Worm (Caenorhabditis elegans) whole organism, L3 larva: Measurements from ENCODE around the gene F52H2.5.
A peak's percentile ranks its signal among the peaks of the same experiment; 100 is the strongest.

Source experiments
- R02D3.7 ChIP-seq: fragments of 150-350 bp; optimal IDR thresholded peaks from 2 replicates; lab custom pipeline; 2014; ENCODE audit warnings: missing biosample characterization, missing genetic modification characterization
- ZK546.5 ChIP-seq: sonication (generic microtip); optimal IDR thresholded peaks from 2 replicates; lab custom pipeline; 2017; ENCODE audit warnings: missing biosample characterization, missing genetic modification characterization
- aly-2 ChIP-seq: fragments of 150-350 bp; optimal IDR thresholded peaks from 2 replicates; lab custom pipeline; 2014; ENCODE audit warnings: missing biosample characterization, missing genetic modification characterization
- ama-1 ChIP-seq: fragments of 150-350 bp; optimal IDR thresholded peaks from 2 replicates; lab custom pipeline; 2018
- ceh-16 ChIP-seq: sonication (generic microtip); optimal IDR thresholded peaks from 2 replicates; lab custom pipeline; 2017; ENCODE audit warnings: missing biosample characterization, missing genetic modification characterization
- ceh-28 ChIP-seq: fragments of 150-350 bp; optimal IDR thresholded peaks from 2 replicates; lab custom pipeline; 2014; ENCODE audit warnings: missing biosample characterization, missing genetic modification reagents, missing genetic modification characterization
- ceh-82 ChIP-seq: fragments of 150-350 bp; optimal IDR thresholded peaks from 2 replicates; lab custom pipeline; 2014; ENCODE audit warnings: missing biosample characterization, missing genetic modification characterization
- ceh-9 ChIP-seq: sonication (generic microtip); optimal IDR thresholded peaks from 2 replicates; lab custom pipeline; 2018; ENCODE audit warnings: missing biosample characterization, missing genetic modification characterization
- daf-12 ChIP-seq: fragments of 150-350 bp; optimal IDR thresholded peaks from 2 replicates; lab custom pipeline; 2014; ENCODE audit warnings: missing biosample characterization, missing genetic modification reagents, missing genetic modification characterization
- egl-27 ChIP-seq: sonication (generic microtip); optimal IDR thresholded peaks from 4 replicates; lab custom pipeline; 2017; ENCODE audit warnings: missing biosample characterization, missing genetic modification reagents, missing genetic modification characterization
- egl-5 ChIP-seq: fragments of 150-350 bp; optimal IDR thresholded peaks from 2 replicates; lab custom pipeline; 2017; ENCODE audit warnings: missing biosample characterization, missing genetic modification reagents, missing genetic modification characterization, inconsistent platforms
- elt-1 ChIP-seq: fragments of 150-350 bp; optimal IDR thresholded peaks from 2 replicates; lab custom pipeline; 2014; ENCODE audit warnings: missing biosample characterization, missing genetic modification characterization
- elt-2 ChIP-seq: sonication (generic microtip); optimal IDR thresholded peaks from 2 replicates; lab custom pipeline; 2016; ENCODE audit warnings: missing genetic modification reagents, mild to moderate bottlenecking, missing genetic modification characterization, missing compliant biosample characterization
- elt-3 ChIP-seq, 3 experiments: fragments of 150-350 bp in 1 of 3; sonication (generic microtip) in 2 of 3; optimal IDR thresholded peaks; 2 replicates in 2 of 3; 4 replicates in 1 of 3; lab custom pipeline; 2014 to 2017; ENCODE audit warnings: missing biosample characterization in 3 of 3, missing genetic modification characterization in 3 of 3
- eor-1 ChIP-seq, 2 experiments: fragments of 150-350 bp; optimal IDR thresholded peaks; 2 replicates each; lab custom pipeline; 2014 to 2018; ENCODE audit warnings: missing biosample characterization in 2 of 2, missing genetic modification characterization in 2 of 2
- fkh-10 ChIP-seq: sonication (generic microtip); optimal IDR thresholded peaks from 2 replicates; lab custom pipeline; 2017; ENCODE audit warnings: missing biosample characterization, missing genetic modification reagents, missing genetic modification characterization
- fkh-2 ChIP-seq: fragments of 150-350 bp; optimal IDR thresholded peaks from 2 replicates; lab custom pipeline; 2014; ENCODE audit warnings: missing biosample characterization, missing genetic modification reagents, missing genetic modification characterization
- fos-1 ChIP-seq: fragments of 150-350 bp; optimal IDR thresholded peaks from 2 replicates; lab custom pipeline; 2014; ENCODE audit warnings: missing biosample characterization, missing genetic modification characterization
- hmg-11 ChIP-seq: sonication (generic microtip); optimal IDR thresholded peaks from 2 replicates; lab custom pipeline; 2016; ENCODE audit warnings: missing genetic modification characterization, missing compliant biosample characterization
- jun-1 ChIP-seq: fragments of 150-350 bp; optimal IDR thresholded peaks from 2 replicates; lab custom pipeline; 2014; ENCODE audit warnings: missing biosample characterization, missing genetic modification reagents, missing genetic modification characterization
- lin-15B ChIP-seq: fragments of 150-350 bp; optimal IDR thresholded peaks from 2 replicates; lab custom pipeline; 2014; ENCODE audit warnings: missing biosample characterization, missing genetic modification characterization
- lin-39 ChIP-seq: fragments of 150-350 bp; optimal IDR thresholded peaks from 2 replicates; lab custom pipeline; 2018; ENCODE audit warnings: missing biosample characterization, missing genetic modification reagents, missing genetic modification characterization
- lsy-12 ChIP-seq: sonication (generic microtip); optimal IDR thresholded peaks from 2 replicates; lab custom pipeline; 2016; ENCODE audit warnings: mild to moderate bottlenecking, missing genetic modification characterization, missing compliant biosample characterization
- mdl-1 ChIP-seq: fragments of 150-350 bp; optimal IDR thresholded peaks from 2 replicates; lab custom pipeline; 2014; ENCODE audit warnings: missing biosample characterization, missing genetic modification characterization
- mml-1 ChIP-seq: fragments of 150-350 bp; sonication (generic microtip); optimal IDR thresholded peaks from 3 replicates; lab custom pipeline; 2014; ENCODE audit warnings: missing biosample characterization, missing genetic modification characterization
- nfya-1 ChIP-seq: sonication (generic microtip); optimal IDR thresholded peaks from 2 replicates; lab custom pipeline; 2017; ENCODE audit warnings: missing genetic modification characterization, mild to moderate bottlenecking, missing compliant biosample characterization, antibody characterized with exemption, moderate library complexity; ENCODE audit not compliant: insufficient read depth
- nhr-11 ChIP-seq: fragments of 150-350 bp; optimal IDR thresholded peaks from 2 replicates; lab custom pipeline; 2014; ENCODE audit warnings: missing biosample characterization, missing genetic modification characterization
- nhr-12 ChIP-seq: fragments of 150-350 bp; optimal IDR thresholded peaks from 2 replicates; lab custom pipeline; 2014; ENCODE audit warnings: missing biosample characterization, missing genetic modification characterization
- nhr-23 ChIP-seq: fragments of 150-350 bp; optimal IDR thresholded peaks from 2 replicates; lab custom pipeline; 2014; ENCODE audit warnings: missing biosample characterization, missing genetic modification reagents, missing genetic modification characterization
- nhr-237 ChIP-seq: fragments of 150-350 bp; optimal IDR thresholded peaks from 2 replicates; lab custom pipeline; 2014; ENCODE audit warnings: missing biosample characterization, missing genetic modification characterization
- nhr-25 ChIP-seq: sonication (generic microtip); optimal IDR thresholded peaks from 2 replicates; lab custom pipeline; 2017; ENCODE audit warnings: missing biosample characterization, missing genetic modification characterization
- nhr-28 ChIP-seq: fragments of 150-350 bp; optimal IDR thresholded peaks from 2 replicates; lab custom pipeline; 2014; ENCODE audit warnings: missing biosample characterization, missing genetic modification characterization
- nhr-43 ChIP-seq: sonication (generic microtip); optimal IDR thresholded peaks from 2 replicates; lab custom pipeline; 2016; ENCODE audit warnings: mild to moderate bottlenecking, missing genetic modification characterization, missing compliant biosample characterization; ENCODE audit not compliant: poor library complexity, severe bottlenecking
- nhr-67 ChIP-seq: fragments of 150-350 bp; optimal IDR thresholded peaks from 2 replicates; lab custom pipeline; 2014; ENCODE audit warnings: missing biosample characterization, missing genetic modification characterization
- nhr-76 ChIP-seq: fragments of 150-350 bp; sonication (generic microtip); optimal IDR thresholded peaks from 5 replicates; lab custom pipeline; 2014; ENCODE audit warnings: missing biosample characterization, missing genetic modification characterization
- nhr-77 ChIP-seq: fragments of 150-350 bp; optimal IDR thresholded peaks from 2 replicates; lab custom pipeline; 2014; ENCODE audit warnings: missing biosample characterization, missing genetic modification characterization
- pha-4 ChIP-seq: fragments of 150-350 bp; optimal IDR thresholded peaks from 2 replicates; lab custom pipeline; 2014; ENCODE audit warnings: missing biosample characterization, missing genetic modification reagents, missing genetic modification characterization
- pqm-1 ChIP-seq: fragments of 150-350 bp; optimal IDR thresholded peaks from 2 replicates; lab custom pipeline; 2017; ENCODE audit warnings: missing biosample characterization, missing genetic modification characterization, inconsistent platforms
- sea-2 ChIP-seq: fragments of 150-350 bp; sonication (generic microtip); optimal IDR thresholded peaks from 4 replicates; lab custom pipeline; 2014; ENCODE audit warnings: missing biosample characterization, missing genetic modification reagents, missing genetic modification characterization
- skn-1 ChIP-seq: fragments of 150-350 bp; optimal IDR thresholded peaks from 2 replicates; lab custom pipeline; 2014; ENCODE audit warnings: missing biosample characterization, missing genetic modification characterization
- snpc-4 ChIP-seq: fragments of 150-350 bp; optimal IDR thresholded peaks from 2 replicates; lab custom pipeline; 2014; ENCODE audit warnings: missing biosample characterization, missing genetic modification characterization
- tbx-2 ChIP-seq: sonication (generic microtip); optimal IDR thresholded peaks from 2 replicates; lab custom pipeline; 2016; ENCODE audit warnings: mild to moderate bottlenecking, missing genetic modification characterization, missing compliant biosample characterization
- unc-39 ChIP-seq: sonication (generic microtip); optimal IDR thresholded peaks from 4 replicates; lab custom pipeline; 2017; ENCODE audit warnings: missing biosample characterization, missing genetic modification characterization
- unc-62 ChIP-seq: fragments of 150-350 bp; sonication (generic microtip); optimal IDR thresholded peaks from 4 replicates; lab custom pipeline; 2014; ENCODE audit warnings: missing biosample characterization, missing genetic modification reagents, missing genetic modification characterization
- zag-1 ChIP-seq: fragments of 150-350 bp; optimal IDR thresholded peaks from 2 replicates; lab custom pipeline; 2014; ENCODE audit warnings: missing biosample characterization, missing genetic modification characterization
- ztf-11 ChIP-seq: fragments of 150-350 bp; optimal IDR thresholded peaks from 2 replicates; lab custom pipeline; 2014; ENCODE audit warnings: missing biosample characterization, missing genetic modification characterization
- ztf-4 ChIP-seq: fragments of 150-350 bp; optimal IDR thresholded peaks from 2 replicates; lab custom pipeline; 2014; ENCODE audit warnings: missing biosample characterization, missing genetic modification characterization

F52H2.5 gene

ce11 chrX:2536246-2536772, 23.6 kb downstream of the F52H2.5 start:
- TF ChIP-seq nhr-11 (tag; lab: Kevin White, UChicago) (peak; percentile 73), jun-1 (tag; lab: Kevin White, UChicago) (peak; percentile 37), tbx-2 (tag; lab: Kevin White, UChicago) (peak; percentile 54), ztf-4 (tag; lab: Kevin White, UChicago) (no peak), nfya-1 (tag; lab: Kevin White, UChicago) (peak; percentile 89), ceh-16 (tag; lab: Kevin White, UChicago) (no peak), fkh-10 (peak; percentile 66), unc-62 (GFP tag; lab: Kevin White, UChicago) (peak; percentile 52), nhr-67 (tag; lab: Kevin White, UChicago) (no peak), aly-2 (tag; lab: Kevin White, UChicago) (no peak), pqm-1 (tag; lab: Kevin White, UChicago) (no peak), ama-1 (lab: Kevin White, UChicago) (no peak), daf-12 (no peak), mdl-1 (tag; lab: Kevin White, UChicago) (peak; percentile 10), fos-1 (tag; lab: Kevin White, UChicago) (no peak), skn-1 (peak; percentile 42), lin-39 (peak; percentile 97), lsy-12 (tag; lab: Kevin White, UChicago) (peak; percentile 12), pha-4 (tag; lab: Kevin White, UChicago) (peak; percentile 95), ceh-9 (tag; lab: Kevin White, UChicago) (no peak), elt-3 (tag; optimal IDR thresholded peaks at IDR 0.05; lab: Kevin White, UChicago) (no peak), mml-1 (tag; lab: Kevin White, UChicago) (no peak), elt-2 (no peak), lin-15B (tag; lab: Kevin White, UChicago) (peak; percentile 29), nhr-76 (tag; lab: Kevin White, UChicago) (no peak), nhr-23 (peak; percentile 79), ceh-28 (tag; lab: Kevin White, UChicago) (peak; percentile 71), eor-1 (tag; optimal IDR thresholded peaks at IDR 0.05; lab: Kevin White, UChicago) (no peak), sea-2 (GFP tag; lab: Kevin White, UChicago) (no peak), ZK546.5 (no peak), nhr-28 (tag; lab: Kevin White, UChicago) (no peak), nhr-12 (tag; lab: Kevin White, UChicago) (no peak), R02D3.7 (no peak), nhr-237 (tag; lab: Kevin White, UChicago) (no peak), elt-1 (tag; lab: Kevin White, UChicago) (peak; percentile 36), nhr-43 (tag; lab: Kevin White, UChicago) (no peak), snpc-4 (peak; percentile 87), ztf-11 (no peak), egl-27 (peak; percentile 65), unc-39 (tag; lab: Kevin White, UChicago) (no peak), fkh-2 (no peak), zag-1 (tag; lab: Kevin White, UChicago) (no peak), egl-5 (tag; lab: Kevin White, UChicago) (peak; percentile 70), ceh-82 (tag; lab: Kevin White, UChicago) (peak; percentile 63), nhr-25 (tag; lab: Kevin White, UChicago) (peak; percentile 81), hmg-11 (tag; lab: Kevin White, UChicago) (peak; percentile 66), nhr-77 (tag; lab: Kevin White, UChicago) (no peak)
